Worm (Caenorhabditis elegans) whole organism, L2 larva: Measurements from ENCODE around the gene kdin-1.

Source experiments
- C34F6.9 ChIP-seq: fragments of 150-350 bp; optimal IDR thresholded peaks from 2 replicates; lab custom pipeline; 2014; ENCODE audit warnings: missing biosample characterization, missing genetic modification characterization
- F13H6.1 ChIP-seq: sonication (generic microtip); optimal IDR thresholded peaks from 2 replicates; lab custom pipeline; 2016; ENCODE audit warnings: missing genetic modification characterization, missing compliant biosample characterization
- R02D3.7 ChIP-seq: fragments of 150-350 bp; optimal IDR thresholded peaks from 2 replicates; lab custom pipeline; 2014; ENCODE audit warnings: missing biosample characterization, missing genetic modification characterization
- Y55F3AM.14 ChIP-seq: fragments of 200-800 bp; sonication (Bioruptor generic); optimal IDR thresholded peaks from 2 replicates; lab custom pipeline; 2018; ENCODE audit warnings: mild to moderate bottlenecking, missing genetic modification characterization, missing compliant biosample characterization
- ZK546.5 ChIP-seq: sonication (generic microtip); optimal IDR thresholded peaks from 2 replicates; lab custom pipeline; 2017; ENCODE audit warnings: missing biosample characterization, missing genetic modification characterization
- alr-1 ChIP-seq: fragments of 150-350 bp; optimal IDR thresholded peaks from 2 replicates; lab custom pipeline; 2014; ENCODE audit warnings: missing biosample characterization, missing genetic modification characterization
- aly-2 ChIP-seq: fragments of 150-350 bp; optimal IDR thresholded peaks from 2 replicates; lab custom pipeline; 2014; ENCODE audit warnings: missing biosample characterization, missing genetic modification characterization
- ama-1 ChIP-seq: fragments of 150-350 bp; optimal IDR thresholded peaks from 2 replicates; lab custom pipeline; 2018; ENCODE audit warnings: inconsistent platforms
- blmp-1 ChIP-seq: sonication (generic microtip); optimal IDR thresholded peaks from 2 replicates; lab custom pipeline; 2017; ENCODE audit warnings: missing genetic modification characterization, mild to moderate bottlenecking, missing compliant biosample characterization, antibody characterized with exemption, moderate library complexity; ENCODE audit not compliant: insufficient read depth
- ceh-16 ChIP-seq: fragments of 150-350 bp; optimal IDR thresholded peaks from 2 replicates; lab custom pipeline; 2014; ENCODE audit warnings: missing biosample characterization, missing genetic modification characterization
- crh-2 ChIP-seq: sonication (generic microtip); optimal IDR thresholded peaks from 2 replicates; lab custom pipeline; 2017; ENCODE audit warnings: missing biosample characterization, missing genetic modification characterization
- dmd-4 ChIP-seq: sonication (generic microtip); optimal IDR thresholded peaks from 2 replicates; lab custom pipeline; 2017; ENCODE audit warnings: missing biosample characterization, missing genetic modification characterization
- egl-27 ChIP-seq: sonication (generic microtip); optimal IDR thresholded peaks from 3 replicates; lab custom pipeline; 2017; ENCODE audit warnings: missing biosample characterization, missing genetic modification reagents, missing genetic modification characterization
- elt-1 ChIP-seq: fragments of 150-350 bp; optimal IDR thresholded peaks from 2 replicates; lab custom pipeline; 2014; ENCODE audit warnings: missing biosample characterization, missing genetic modification characterization
- elt-3 ChIP-seq: sonication (generic microtip); optimal IDR thresholded peaks from 2 replicates; lab custom pipeline; 2017; ENCODE audit warnings: missing biosample characterization, missing genetic modification characterization
- fos-1 ChIP-seq: fragments of 150-350 bp; optimal IDR thresholded peaks from 2 replicates; lab custom pipeline; 2014; ENCODE audit warnings: missing biosample characterization, missing genetic modification characterization
- gmeb-1 ChIP-seq: fragments of 150-350 bp; optimal IDR thresholded peaks from 2 replicates; lab custom pipeline; 2014; ENCODE audit warnings: missing biosample characterization, missing genetic modification characterization
- lin-11 ChIP-seq: fragments of 150-350 bp; sonication (generic microtip); optimal IDR thresholded peaks from 2 replicates; lab custom pipeline; 2014; ENCODE audit warnings: missing biosample characterization, missing genetic modification characterization, inconsistent platforms, mixed read lengths
- lin-13 ChIP-seq: fragments of 150-350 bp; optimal IDR thresholded peaks from 2 replicates; lab custom pipeline; 2014; ENCODE audit warnings: missing biosample characterization, missing genetic modification reagents, missing genetic modification characterization
- lin-39 ChIP-seq: fragments of 150-350 bp; optimal IDR thresholded peaks from 2 replicates; lab custom pipeline; 2014; ENCODE audit warnings: missing biosample characterization, missing genetic modification reagents, missing genetic modification characterization
- lsy-2 ChIP-seq, 2 experiments: fragments of 150-350 bp in 1 of 2; sonication (generic microtip) in 1 of 2; optimal IDR thresholded peaks; 2 replicates each; lab custom pipeline; 2014 to 2017; ENCODE audit warnings: missing biosample characterization in 2 of 2, missing genetic modification characterization in 2 of 2
- mab-5 ChIP-seq: fragments of 150-350 bp; optimal IDR thresholded peaks from 2 replicates; lab custom pipeline; 2014; ENCODE audit warnings: missing biosample characterization, missing genetic modification characterization
- mbf-1 ChIP-seq: sonication (generic microtip); optimal IDR thresholded peaks from 2 replicates; lab custom pipeline; 2017; ENCODE audit warnings: missing biosample characterization, missing genetic modification characterization
- mdl-1 ChIP-seq, 2 experiments: fragments of 150-350 bp in 1 of 2; sonication (generic microtip) in 1 of 2; optimal IDR thresholded peaks; 2 replicates each; lab custom pipeline; 2017; ENCODE audit warnings: missing biosample characterization in 2 of 2, missing genetic modification characterization in 2 of 2
- nhr-10 ChIP-seq: sonication (generic microtip); optimal IDR thresholded peaks from 2 replicates; lab custom pipeline; 2017; ENCODE audit warnings: missing biosample characterization, missing genetic modification characterization
- nhr-11 ChIP-seq: fragments of 150-350 bp; optimal IDR thresholded peaks from 2 replicates; lab custom pipeline; 2014; ENCODE audit warnings: missing biosample characterization, missing genetic modification characterization
- nhr-12 ChIP-seq: fragments of 150-350 bp; optimal IDR thresholded peaks from 2 replicates; lab custom pipeline; 2014; ENCODE audit warnings: missing biosample characterization, missing genetic modification characterization
- nhr-129 ChIP-seq: fragments of 150-350 bp; optimal IDR thresholded peaks from 2 replicates; lab custom pipeline; 2014; ENCODE audit warnings: missing biosample characterization, missing genetic modification characterization
- nhr-21 ChIP-seq: fragments of 150-350 bp; optimal IDR thresholded peaks from 2 replicates; lab custom pipeline; 2014; ENCODE audit warnings: missing biosample characterization, missing genetic modification characterization
- nhr-23 ChIP-seq: fragments of 150-350 bp; optimal IDR thresholded peaks from 2 replicates; lab custom pipeline; 2014; ENCODE audit warnings: missing biosample characterization, missing genetic modification reagents, missing genetic modification characterization
- nhr-237 ChIP-seq: fragments of 150-350 bp; optimal IDR thresholded peaks from 2 replicates; lab custom pipeline; 2014; ENCODE audit warnings: missing biosample characterization, missing genetic modification characterization
- nhr-25 ChIP-seq: fragments of 150-350 bp; sonication (generic microtip); optimal IDR thresholded peaks from 3 replicates; lab custom pipeline; 2014; ENCODE audit warnings: missing biosample characterization, missing genetic modification characterization
- nhr-6 ChIP-seq: fragments of 150-350 bp; optimal IDR thresholded peaks from 2 replicates; lab custom pipeline; 2014; ENCODE audit warnings: missing biosample characterization, missing genetic modification characterization
- nhr-77 ChIP-seq: fragments of 150-350 bp; optimal IDR thresholded peaks from 2 replicates; lab custom pipeline; 2014; ENCODE audit warnings: missing biosample characterization, missing genetic modification characterization
- peb-1 ChIP-seq: fragments of 150-350 bp; optimal IDR thresholded peaks from 2 replicates; lab custom pipeline; 2014; ENCODE audit warnings: missing biosample characterization, missing genetic modification characterization
- sem-4 ChIP-seq: fragments of 150-350 bp; optimal IDR thresholded peaks from 2 replicates; lab custom pipeline; 2014; ENCODE audit warnings: missing biosample characterization, missing genetic modification reagents, missing genetic modification characterization
- skn-1 ChIP-seq: sonication (generic microtip); optimal IDR thresholded peaks from 2 replicates; lab custom pipeline; 2017; ENCODE audit warnings: missing biosample characterization, missing genetic modification characterization
- sma-3 ChIP-seq: sonication (generic microtip); optimal IDR thresholded peaks from 2 replicates; lab custom pipeline; 2016; ENCODE audit warnings: missing genetic modification reagents, missing genetic modification characterization, missing compliant biosample characterization
- sma-9 ChIP-seq, 2 experiments: fragments of 150-350 bp in 1 of 2; sonication (generic microtip) in 1 of 2; optimal IDR thresholded peaks; 2 replicates each; lab custom pipeline; 2014 to 2016; ENCODE audit warnings: missing genetic modification characterization in 2 of 2, mild to moderate bottlenecking in 1 of 2, missing biosample characterization in 1 of 2, missing compliant biosample characterization in 1 of 2, missing genetic modification reagents in 1 of 2, moderate library complexity in 1 of 2
- snpc-4 ChIP-seq: fragments of 150-350 bp; optimal IDR thresholded peaks from 2 replicates; lab custom pipeline; 2014; ENCODE audit warnings: missing biosample characterization, missing genetic modification characterization
- unc-39 ChIP-seq: fragments of 150-350 bp; optimal IDR thresholded peaks from 2 replicates; lab custom pipeline; 2014; ENCODE audit warnings: missing biosample characterization, missing genetic modification characterization
- unc-55 ChIP-seq: fragments of 150-350 bp; sonication (generic microtip); optimal IDR thresholded peaks from 3 replicates; lab custom pipeline; 2014; ENCODE audit warnings: missing biosample characterization, missing genetic modification reagents, missing genetic modification characterization
- unc-62 ChIP-seq: fragments of 150-350 bp; optimal IDR thresholded peaks from 2 replicates; lab custom pipeline; 2014; ENCODE audit warnings: missing biosample characterization, missing genetic modification reagents, missing genetic modification characterization
- zag-1 ChIP-seq: fragments of 150-350 bp; optimal IDR thresholded peaks from 2 replicates; lab custom pipeline; 2014; ENCODE audit warnings: missing biosample characterization, missing genetic modification characterization
- ztf-1 ChIP-seq: fragments of 200-800 bp; sonication (Bioruptor generic); conservative IDR thresholded peaks from 2 replicates; pipeline ENCODE4 v1.3.6; 2022; ENCODE audit warnings: missing genetic modification characterization, missing compliant biosample characterization
- ztf-4 ChIP-seq: fragments of 150-350 bp; optimal IDR thresholded peaks from 2 replicates; lab custom pipeline; 2014; ENCODE audit warnings: missing biosample characterization, missing genetic modification characterization

Gene kdin-1

DNA sequence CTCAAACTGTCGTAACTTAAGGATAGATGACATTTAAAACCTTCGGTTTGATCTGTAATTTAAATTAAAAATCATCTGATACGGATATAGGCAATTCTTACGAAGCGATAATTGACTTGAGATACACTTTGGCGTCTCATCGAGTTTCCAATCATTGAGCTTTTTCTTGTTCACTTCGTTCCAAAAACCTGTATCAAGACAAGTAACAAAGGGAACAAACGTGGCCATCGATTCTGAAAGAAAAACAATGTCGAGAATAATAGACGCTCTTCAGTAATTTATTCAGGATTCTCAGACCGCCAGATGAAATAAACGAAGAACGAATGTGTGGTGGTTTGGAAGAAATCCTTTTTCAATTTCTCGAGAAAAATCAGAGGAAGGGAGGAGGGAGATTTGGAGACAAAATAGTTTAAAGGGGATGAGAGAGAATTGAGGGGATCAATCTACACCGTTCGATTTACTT is 42.4 kb downstream of the kdin-1 start, which contains the start of gene atg-7:
TSS of gene atg-7 (minus strand) at position 233 of the 463 bp plus-strand sequence.
- no peak for TF ChIP-seq mab-5 (tag; lab: Kevin White, UChicago)
- no peak for TF ChIP-seq lin-11 (tag; lab: Kevin White, UChicago)
- TF ChIP-seq mdl-1 (tag; optimal IDR thresholded peaks at IDR 0.05; lab: Kevin White, UChicago): no peak
- no peak for TF ChIP-seq elt-1 (tag; lab: Kevin White, UChicago)
- no peak for TF ChIP-seq aly-2 (tag; lab: Kevin White, UChicago)
- no peak for TF ChIP-seq nhr-10 (tag; lab: Kevin White, UChicago)
- TF ChIP-seq R02D3.7 (tag; lab: Kevin White, UChicago): no peak
- no peak for TF ChIP-seq sma-3 (GFP tag; lab: Kevin White, UChicago)
- no peak for TF ChIP-seq unc-62
- no peak for TF ChIP-seq ztf-1 (GFP tag; lab: Robert Waterston, UW)
- TF ChIP-seq F13H6.1 (tag; lab: Kevin White, UChicago): no peak
- TF ChIP-seq crh-2 (tag; lab: Kevin White, UChicago): no peak
- no peak for TF ChIP-seq snpc-4 (tag; lab: Kevin White, UChicago)
- TF ChIP-seq elt-3 (tag; lab: Kevin White, UChicago): no peak
- TF ChIP-seq fos-1 (tag; lab: Kevin White, UChicago): no peak
- TF ChIP-seq unc-55 (GFP tag; lab: Kevin White, UChicago): no peak
- TF ChIP-seq gmeb-1: no peak
- no peak for TF ChIP-seq alr-1 (tag; lab: Kevin White, UChicago)
- TF ChIP-seq nhr-12: no peak
- peak; percentile 21 for TF ChIP-seq Y55F3AM.14 (GFP tag; lab: Kevin White, UChicago)
- peak; percentile 64 for TF ChIP-seq ama-1 (lab: Kevin White, UChicago)
- TF ChIP-seq peb-1: no peak
- TF ChIP-seq nhr-77: no peak
- TF ChIP-seq nhr-11 (tag; lab: Kevin White, UChicago): no peak
- peak; percentile 18 for TF ChIP-seq nhr-25 (tag; lab: Kevin White, UChicago)
- TF ChIP-seq nhr-21 (tag; lab: Kevin White, UChicago): no peak
- no peak for TF ChIP-seq dmd-4 (tag; lab: Kevin White, UChicago)
- TF ChIP-seq zag-1: no peak
- TF ChIP-seq sma-9 (GFP tag; optimal IDR thresholded peaks at IDR 0.05; lab: Kevin White, UChicago): no peak
- TF ChIP-seq sma-9 (tag; optimal IDR thresholded peaks at IDR 0.05; lab: Kevin White, UChicago): no peak
- TF ChIP-seq C34F6.9: no peak
- TF ChIP-seq nhr-237 (tag; lab: Kevin White, UChicago): no peak
- TF ChIP-seq unc-39: no peak
- no peak for TF ChIP-seq skn-1 (tag; lab: Kevin White, UChicago)
- TF ChIP-seq ceh-16 (tag; lab: Kevin White, UChicago): no peak
- TF ChIP-seq egl-27: no peak
- no peak for TF ChIP-seq blmp-1 (tag; lab: Kevin White, UChicago)
- TF ChIP-seq ztf-4 (tag; lab: Kevin White, UChicago): peak; percentile 41
- TF ChIP-seq lin-13 (GFP tag; lab: Kevin White, UChicago): peak; percentile 20
- no peak for TF ChIP-seq mbf-1
- TF ChIP-seq ZK546.5 (tag; lab: Kevin White, UChicago): no peak
- no peak for TF ChIP-seq sem-4 (tag; lab: Kevin White, UChicago)
- TF ChIP-seq nhr-6: no peak
- peak in 1 of 2 experiments; percentile 36 for TF ChIP-seq lsy-2 (tag; optimal IDR thresholded peaks at IDR 0.05; lab: Kevin White, UChicago)
- TF ChIP-seq lin-39 (tag; lab: Kevin White, UChicago): no peak
- peak; percentile 7 for TF ChIP-seq nhr-129 (tag; lab: Kevin White, UChicago)
- TF ChIP-seq nhr-23 (tag; lab: Kevin White, UChicago): no peak
